In genomic region chr3L:19062472-19063409, dm6 we compare ENCODE assay signal across 4 fruit fly cellular contexts.
TF ChIP-seq lines count a peak whose summit lies in the region.

Gene Ugt316A1 (minus strand): TSS chr3L:19062816.
Gene Sfxn2 (plus strand): TSS chr3L:19063165.

TF ChIP-seq in whole organism, adult, 20 proteins besides CTCF, POLR2A, EP300 and RAD21 (continued from another document):
- TF ChIP-seq ovo (GFP tag; optimal IDR thresholded peaks at IDR 0.05; lab: Kevin White, UChicago) (peak; percentile 43), kay (GFP tag; lab: Kevin White, UChicago; ENCODE audit: borderline replicate concordance) (no peak)

TF ChIP-seq in whole organism, embryonic, 481 proteins besides CTCF, POLR2A, EP300 and RAD21 (continued from another document and continues in another):
- TF ChIP-seq CG18476 (GFP tag; optimal IDR thresholded peaks at IDR 0.05; lab: Kevin White, UChicago), result no peak
- TF ChIP-seq Xrp1 (GFP tag; IDR thresholded peaks at IDR 0.05; lab: Robert Waterston, UW), result peak; percentile 34; the same call in 1 of the 2 replicates
- 0 out of 2 replicates have a peak, but pooled peaks have one; percentile 19 for TF ChIP-seq Scr (GFP tag; IDR thresholded peaks at IDR 0.05; lab: Robert Waterston, UW; ENCODE audit: partially characterized antibody)
- TF ChIP-seq BEAF-32 (GFP tag; optimal IDR thresholded peaks at IDR 0.05; lab: Kevin White, UChicago), result peak; percentile 51
- TF ChIP-seq CG6813 (GFP tag; optimal IDR thresholded peaks at IDR 0.05; lab: Kevin White, UChicago), result peak; percentile 12
- peak; percentile 38 for TF ChIP-seq tup (GFP tag; optimal IDR thresholded peaks at IDR 0.05; lab: Kevin White, UChicago)
- TF ChIP-seq CG3726 (GFP tag; IDR thresholded peaks at IDR 0.05; lab: Robert Waterston, UW), result no peak
- TF ChIP-seq CG1792 (GFP tag; optimal IDR thresholded peaks at IDR 0.05; lab: Kevin White, UChicago), result no peak
- TF ChIP-seq CG18599 (GFP tag; optimal IDR thresholded peaks at IDR 0.05; lab: Kevin White, UChicago), result peak; percentile 15
- peak; percentile 61 for TF ChIP-seq chn (GFP tag; optimal IDR thresholded peaks at IDR 0.05; lab: Kevin White, UChicago)
- 0 out of 2 replicates have a peak, but pooled peaks have one; percentile 7 for TF ChIP-seq seq (GFP tag; IDR thresholded peaks at IDR 0.05; lab: Robert Waterston, UW)
- TF ChIP-seq mam (GFP tag; optimal IDR thresholded peaks at IDR 0.05; lab: Kevin White, UChicago), result peak; percentile 49
- TF ChIP-seq zf30C (GFP tag; optimal IDR thresholded peaks at IDR 0.05; lab: Kevin White, UChicago), result no peak
- TF ChIP-seq aop (GFP tag; IDR thresholded peaks at IDR 0.05; lab: Robert Waterston, UW), result no peak
- peak; percentile 97 for TF ChIP-seq Lhr (GFP tag; optimal IDR thresholded peaks at IDR 0.05; lab: Kevin White, UChicago)
- TF ChIP-seq dmrt99B (tag; optimal IDR thresholded peaks at IDR 0.05; lab: Kevin White, UChicago), result no peak
- peak; percentile 52 for TF ChIP-seq tin (GFP tag; optimal IDR thresholded peaks at IDR 0.05; lab: Kevin White, UChicago)
- TF ChIP-seq pum (GFP tag; optimal IDR thresholded peaks at IDR 0.05; lab: Kevin White, UChicago), result peak; percentile 54
- TF ChIP-seq az2 (GFP tag; optimal IDR thresholded peaks at IDR 0.05; lab: Kevin White, UChicago), result peak; percentile 24
- TF ChIP-seq CG17385 (GFP tag; optimal IDR thresholded peaks at IDR 0.05; lab: Kevin White, UChicago), result peak; percentile 98
- peak in 1 of 2 experiments; percentile 62 for TF ChIP-seq crp (GFP tag; optimal IDR thresholded peaks at IDR 0.05; lab: Kevin White, UChicago)
- TF ChIP-seq sug (tag; optimal IDR thresholded peaks at IDR 0.05; lab: Kevin White, UChicago), result peak; percentile 61
- TF ChIP-seq HLHmδ (GFP tag; optimal IDR thresholded peaks at IDR 0.05; lab: Kevin White, UChicago), result peak; percentile 17
- no peak for TF ChIP-seq croc (GFP tag; conservative IDR thresholded peaks at IDR 0.05; lab: Robert Waterston, UW)
- TF ChIP-seq bsh (GFP tag; optimal IDR thresholded peaks at IDR 0.05; lab: Kevin White, UChicago), result peak; percentile 26 to 45
- TF ChIP-seq zen2 (GFP tag; IDR thresholded peaks at IDR 0.05; lab: Robert Waterston, UW; ENCODE audit: partially characterized antibody), result no peak
- no peak for TF ChIP-seq ato (GFP tag; IDR thresholded peaks at IDR 0.05; lab: Robert Waterston, UW; ENCODE audit: partially characterized antibody)
- TF ChIP-seq br (optimal IDR thresholded peaks at IDR 0.05; lab: Kevin White, UChicago), result no peak
- TF ChIP-seq Bteb2 (GFP tag; optimal IDR thresholded peaks at IDR 0.05; lab: Kevin White, UChicago), result no peak
- TF ChIP-seq Ets97D (GFP tag; optimal IDR thresholded peaks at IDR 0.05; lab: Kevin White, UChicago), result peak; percentile 62
- TF ChIP-seq Mrtf (GFP tag; IDR thresholded peaks at IDR 0.05; lab: Robert Waterston, UW), result no peak
- no peak for TF ChIP-seq sc (optimal IDR thresholded peaks at IDR 0.05; lab: Kevin White, UChicago)
- TF ChIP-seq sc (GFP tag; optimal IDR thresholded peaks at IDR 0.05; lab: Kevin White, UChicago), result no peak
- peak; percentile 30 for TF ChIP-seq zfh2 (GFP tag; optimal IDR thresholded peaks at IDR 0.05; lab: Kevin White, UChicago)
- TF ChIP-seq CG3163 (GFP tag; optimal IDR thresholded peaks at IDR 0.05; lab: Kevin White, UChicago), result peak; percentile 4
- peak; percentile 76 for TF ChIP-seq CG2120 (GFP tag; optimal IDR thresholded peaks at IDR 0.05; lab: Kevin White, UChicago)
- TF ChIP-seq sisA (GFP tag; IDR thresholded peaks at IDR 0.05; lab: Robert Waterston, UW), result peak; percentile 38
- peak; percentile 61 for TF ChIP-seq Hsf (GFP tag; optimal IDR thresholded peaks at IDR 0.05; lab: Kevin White, UChicago)
- TF ChIP-seq CG8359 (GFP tag; optimal IDR thresholded peaks at IDR 0.05; lab: Kevin White, UChicago; ENCODE audit: borderline replicate concordance), result no peak
- peak; percentile 12 for TF ChIP-seq B-H2 (GFP tag; optimal IDR thresholded peaks at IDR 0.05; lab: Kevin White, UChicago)
- no peak for TF ChIP-seq emc (GFP tag; optimal IDR thresholded peaks at IDR 0.05; lab: Kevin White, UChicago)
- no peak for TF ChIP-seq dan (GFP tag; IDR thresholded peaks at IDR 0.05; lab: Robert Waterston, UW)

TF ChIP-seq in whole organism, prepupa, 60 proteins besides CTCF, POLR2A, EP300 and RAD21 (continued from another document):
- peak; percentile 100 for TF ChIP-seq Blimp-1 (GFP tag; optimal IDR thresholded peaks at IDR 0.05; lab: Kevin White, UChicago)
- TF ChIP-seq CG15336 (GFP tag; IDR thresholded peaks at IDR 0.05; lab: Robert Waterston, UW), result peak; percentile 57
- peak; percentile 66 to 74 for TF ChIP-seq ss (GFP tag; optimal IDR thresholded peaks at IDR 0.05; lab: Kevin White, UChicago)
- no peak for TF ChIP-seq Hr38 (GFP tag; optimal IDR thresholded peaks at IDR 0.05; lab: Kevin White, UChicago)
- no peak for TF ChIP-seq spab (GFP tag; optimal IDR thresholded peaks at IDR 0.05; lab: Kevin White, UChicago)
- peak; percentile 3 for TF ChIP-seq CG8319 (GFP tag; optimal IDR thresholded peaks at IDR 0.05; lab: Kevin White, UChicago)
- peak; percentile 16 for TF ChIP-seq CG1621 (tag; optimal IDR thresholded peaks at IDR 0.05; lab: Kevin White, UChicago)
- peak; percentile 32 for TF ChIP-seq Eip75B (GFP tag; optimal IDR thresholded peaks at IDR 0.05; lab: Kevin White, UChicago)
- no peak for TF ChIP-seq CG16779 (tag; optimal IDR thresholded peaks at IDR 0.05; lab: Kevin White, UChicago)
- TF ChIP-seq CG6792 (GFP tag; optimal IDR thresholded peaks at IDR 0.05; lab: Kevin White, UChicago), result peak; percentile 47
- peak; percentile 52 for TF ChIP-seq CG3919 (GFP tag; optimal IDR thresholded peaks at IDR 0.05; lab: Kevin White, UChicago)
- TF ChIP-seq Eip93F (GFP tag; optimal IDR thresholded peaks at IDR 0.05; lab: Kevin White, UChicago), result peak; percentile 72
- TF ChIP-seq topi (GFP tag; optimal IDR thresholded peaks at IDR 0.05; lab: Kevin White, UChicago), result peak; percentile 41
- no peak for TF ChIP-seq svp (GFP tag; lab: Kevin White, UChicago)
- peak; percentile 34 for TF ChIP-seq lz (GFP tag; optimal IDR thresholded peaks at IDR 0.05; lab: Kevin White, UChicago)
- TF ChIP-seq CG32006 (GFP tag; optimal IDR thresholded peaks at IDR 0.05; lab: Kevin White, UChicago), result no peak
- peak; percentile 25 for TF ChIP-seq dsx (GFP tag; optimal IDR thresholded peaks at IDR 0.05; lab: Kevin White, UChicago; ENCODE audit: poor library complexity, severe bottlenecking)
- peak; percentile 60 for TF ChIP-seq CG6276 (GFP tag; optimal IDR thresholded peaks at IDR 0.05; lab: Kevin White, UChicago)
- peak; percentile 54; the same call in 2 of the 3 replicates for TF ChIP-seq eg (GFP tag; IDR thresholded peaks at IDR 0.05; lab: Robert Waterston, UW)
- TF ChIP-seq Sox15 (GFP tag; optimal IDR thresholded peaks at IDR 0.05; lab: Kevin White, UChicago), result no peak
- peak; percentile 39 for TF ChIP-seq CG3032 (tag; optimal IDR thresholded peaks at IDR 0.05; lab: Kevin White, UChicago)
- TF ChIP-seq fd59A (GFP tag; optimal IDR thresholded peaks at IDR 0.05; lab: Kevin White, UChicago), result no peak
- no peak for TF ChIP-seq CG6808 (GFP tag; optimal IDR thresholded peaks at IDR 0.05; lab: Kevin White, UChicago)
- peak; percentile 27 for TF ChIP-seq Ets96B (tag; optimal IDR thresholded peaks at IDR 0.05; lab: Kevin White, UChicago)
- no peak for TF ChIP-seq fd85E (GFP tag; optimal IDR thresholded peaks at IDR 0.05; lab: Kevin White, UChicago)
- TF ChIP-seq CG10669 (GFP tag; optimal IDR thresholded peaks at IDR 0.05; lab: Kevin White, UChicago), result peak; percentile 37
- TF ChIP-seq Lpt (GFP tag; optimal IDR thresholded peaks at IDR 0.05; lab: Kevin White, UChicago), result peak; percentile 11
- TF ChIP-seq CG4318 (GFP tag; optimal IDR thresholded peaks at IDR 0.05; lab: Kevin White, UChicago), result no peak
- no peak for TF ChIP-seq CG7368 (GFP tag; optimal IDR thresholded peaks at IDR 0.05; lab: Kevin White, UChicago)
- TF ChIP-seq Sox102F (GFP tag; optimal IDR thresholded peaks at IDR 0.05; lab: Kevin White, UChicago), result peak; percentile 52
- peak; percentile 52 for TF ChIP-seq Hr39 (GFP tag; optimal IDR thresholded peaks at IDR 0.05; lab: Kevin White, UChicago)
- TF ChIP-seq acj6 (GFP tag; optimal IDR thresholded peaks at IDR 0.05; lab: Kevin White, UChicago), result no peak
- TF ChIP-seq Eip78C (GFP tag; lab: Kevin White, UChicago), result peak; percentile 68
- peak; percentile 44 for TF ChIP-seq CG8632 (GFP tag; optimal IDR thresholded peaks at IDR 0.05; lab: Kevin White, UChicago)
- no peak for TF ChIP-seq CG11902 (GFP tag; optimal IDR thresholded peaks at IDR 0.05; lab: Kevin White, UChicago)
- TF ChIP-seq Ets21C (GFP tag; optimal IDR thresholded peaks at IDR 0.05; lab: Kevin White, UChicago), result peak; percentile 9
- no peak for TF ChIP-seq CG11294 (GFP tag; IDR thresholded peaks at IDR 0.05; lab: Robert Waterston, UW)
- TF ChIP-seq achi (GFP tag; optimal IDR thresholded peaks at IDR 0.05; lab: Kevin White, UChicago), result peak; percentile 38
- peak; percentile 36 for TF ChIP-seq cyc (GFP tag; optimal IDR thresholded peaks at IDR 0.05; lab: Kevin White, UChicago)
- peak; percentile 61; the same call in 2 of the 3 replicates for TF ChIP-seq CG8119 (GFP tag; IDR thresholded peaks at IDR 0.05; lab: Robert Waterston, UW)
- peak; percentile 20 for TF ChIP-seq pdm3 (GFP tag; optimal IDR thresholded peaks at IDR 0.05; lab: Kevin White, UChicago)

TF ChIP-seq in whole organism, wandering third instar larva, 38 proteins besides CTCF, POLR2A, EP300 and RAD21 (continued from another document):
- TF ChIP-seq Hnf4 (GFP tag; optimal IDR thresholded peaks at IDR 0.05; lab: Kevin White, UChicago) (peak; percentile 28), Dif (GFP tag; optimal IDR thresholded peaks at IDR 0.05; lab: Kevin White, UChicago; ENCODE audit: partially characterized antibody) (peak; percentile 18), CG9705 (GFP tag; optimal IDR thresholded peaks at IDR 0.05; lab: Kevin White, UChicago) (no peak), jim (GFP tag; optimal IDR thresholded peaks at IDR 0.05; lab: Kevin White, UChicago) (no peak), Sp1 (GFP tag; optimal IDR thresholded peaks at IDR 0.05; lab: Kevin White, UChicago) (peak; percentile 53), sage (GFP tag; optimal IDR thresholded peaks at IDR 0.05; lab: Kevin White, UChicago) (no peak), fru (GFP tag; optimal IDR thresholded peaks at IDR 0.05; lab: Kevin White, UChicago) (peak; percentile 50), ey (GFP tag; optimal IDR thresholded peaks at IDR 0.05; lab: Kevin White, UChicago) (peak; percentile 31), dmrt93B (GFP tag; optimal IDR thresholded peaks at IDR 0.05; lab: Kevin White, UChicago) (no peak), Vsx2 (GFP tag; optimal IDR thresholded peaks at IDR 0.05; lab: Kevin White, UChicago; ENCODE audit: partially characterized antibody) (no peak), woc (GFP tag; optimal IDR thresholded peaks at IDR 0.05; lab: Kevin White, UChicago) (peak; percentile 69), usp (GFP tag; optimal IDR thresholded peaks at IDR 0.05; lab: Kevin White, UChicago) (no peak), Dfd (GFP tag; optimal IDR thresholded peaks at IDR 0.05; lab: Kevin White, UChicago) (no peak), pan (optimal IDR thresholded peaks at IDR 0.05; lab: Kevin White, UChicago) (no peak), HLH106 (tag; optimal IDR thresholded peaks at IDR 0.05; lab: Kevin White, UChicago) (peak; percentile 44), N (GFP tag; optimal IDR thresholded peaks at IDR 0.05; lab: Kevin White, UChicago) (no peak)
